Fruit fly (Drosophila melanogaster): Measurements from ENCODE around the gene CG10154.

The CG10154 gene

DNA sequence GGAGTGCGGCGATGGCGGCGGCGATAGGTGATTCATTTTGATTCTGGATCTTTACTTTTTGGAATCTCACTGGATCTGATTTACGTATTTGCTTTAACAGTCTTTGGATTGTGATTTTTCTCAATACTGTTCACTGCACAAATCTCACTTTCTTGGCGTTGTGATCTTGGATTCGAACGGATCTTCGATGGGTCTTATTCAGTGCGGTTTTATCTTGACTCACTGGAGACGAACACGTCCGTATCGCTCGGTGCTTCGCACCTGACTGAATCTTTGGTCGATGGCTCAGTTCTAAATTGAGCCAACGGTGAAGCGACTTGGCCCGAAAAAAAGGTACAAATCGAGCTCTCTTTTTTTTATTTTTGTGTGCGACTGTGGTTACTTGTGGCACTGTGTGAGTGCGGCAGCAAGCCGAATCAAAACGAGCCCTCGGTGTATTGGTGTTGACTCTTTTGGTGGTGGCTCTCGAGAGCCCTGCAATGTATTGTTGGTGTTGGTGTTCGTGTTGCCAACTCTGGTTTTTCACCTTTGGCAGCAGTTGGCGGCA lies 36.0 kb downstream of the CG10154 start, which contains the start of gene sens (continued):
- no peak for TF ChIP-seq B-H2 (GFP tag; optimal IDR thresholded peaks at IDR 0.05)
- no peak for TF ChIP-seq CG14710 (tag; optimal IDR thresholded peaks at IDR 0.05)
- no peak for TF ChIP-seq CG3281 (GFP tag; optimal IDR thresholded peaks at IDR 0.05)
- no peak for TF ChIP-seq MTF-1 (GFP tag; optimal IDR thresholded peaks at IDR 0.05; ENCODE audit: borderline replicate concordance)
- no peak for TF ChIP-seq CG7987 (GFP tag; optimal IDR thresholded peaks at IDR 0.05)
- peak; percentile 93 for TF ChIP-seq sens (GFP tag)
- no peak for TF ChIP-seq CG12744 (GFP tag; optimal IDR thresholded peaks at IDR 0.05)

DNA sequence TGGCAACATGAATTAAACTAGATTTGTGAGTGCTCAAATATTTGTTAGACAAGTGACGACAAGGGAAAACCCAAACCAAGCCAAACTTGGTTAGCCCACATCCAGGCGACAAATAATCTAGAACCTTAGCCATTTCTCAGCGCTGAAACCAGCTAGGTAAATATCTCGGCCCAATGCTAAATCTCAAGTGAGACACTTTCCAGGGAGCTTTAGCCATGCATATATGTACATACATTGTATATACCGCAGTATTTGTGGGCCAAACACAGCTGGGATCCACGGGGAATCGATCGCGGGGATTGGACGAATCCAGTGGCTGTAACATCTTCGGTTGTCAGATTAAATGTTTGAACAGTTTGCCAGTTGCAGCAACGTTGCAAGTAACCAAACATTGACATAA lies 39.3 kb downstream of the CG10154 start:
- TF ChIP-seq cato (GFP tag; optimal IDR thresholded peaks at IDR 0.05; ENCODE audit: borderline replicate concordance) (no peak), Hr51 (GFP tag; optimal IDR thresholded peaks at IDR 0.05) (no peak), Med (GFP tag) (peak; percentile 31), CG6854 (GFP tag; optimal IDR thresholded peaks at IDR 0.05) (no peak), CG15479 (GFP tag; optimal IDR thresholded peaks at IDR 0.05) (no peak), CG1603 (tag; optimal IDR thresholded peaks at IDR 0.05) (peak; percentile 25), Dad (GFP tag; optimal IDR thresholded peaks at IDR 0.05) (no peak), sim (GFP tag; IDR thresholded peaks at IDR 0.05) (no peak), CG9876 (GFP tag; optimal IDR thresholded peaks at IDR 0.05) (no peak), fd64A (GFP tag; optimal IDR thresholded peaks at IDR 0.05) (peak; percentile 13), Usf (GFP tag; optimal IDR thresholded peaks at IDR 0.05) (no peak), CG4707 (GFP tag; optimal IDR thresholded peaks at IDR 0.05) (no peak), CG9727 (GFP tag; optimal IDR thresholded peaks at IDR 0.05) (no peak), CG4404 (GFP tag; IDR thresholded peaks at IDR 0.05) (no peak), CG13296 (GFP tag; optimal IDR thresholded peaks at IDR 0.05) (no peak), Ets65A (GFP tag) (peak; percentile 35), Meics (GFP tag; optimal IDR thresholded peaks at IDR 0.05) (peak; percentile 19), dimm (GFP tag; IDR thresholded peaks at IDR 0.05) (no peak), sens (GFP tag) (peak; percentile 91), tna (GFP tag; IDR thresholded peaks at IDR 0.05; ENCODE audit: partially characterized antibody) (no peak), ATbp (GFP tag; optimal IDR thresholded peaks at IDR 0.05) (peak; percentile 26)

DNA sequence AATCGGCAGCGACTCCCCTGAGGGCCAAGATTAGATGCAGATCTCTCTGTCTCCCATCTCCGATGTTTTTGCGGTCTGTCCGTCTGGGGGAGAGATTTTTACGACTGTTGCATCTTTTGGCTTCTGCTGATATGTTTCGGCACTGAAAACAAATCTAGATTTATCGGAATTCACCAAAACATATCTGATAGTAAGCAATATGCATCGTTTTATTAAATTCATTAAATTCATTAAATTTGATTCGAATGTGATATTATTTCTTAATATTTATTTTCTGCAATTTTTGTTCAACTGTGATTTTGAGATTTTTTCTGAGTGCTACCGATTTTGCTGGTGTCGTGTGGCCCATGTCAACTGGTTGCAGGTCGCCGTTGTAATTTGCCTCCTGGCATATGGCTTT lies 43.4 kb downstream of the CG10154 start:
- TF ChIP-seq CG10979 (tag; optimal IDR thresholded peaks at IDR 0.05) (peak; percentile 12), sens (GFP tag) (peak; percentile 87), CG9727 (GFP tag; optimal IDR thresholded peaks at IDR 0.05) (peak; percentile 15), tx (GFP tag; optimal IDR thresholded peaks at IDR 0.05) (no peak), YL-1 (GFP tag; optimal IDR thresholded peaks at IDR 0.05) (no peak), CG15514 (GFP tag; optimal IDR thresholded peaks at IDR 0.05) (no peak)

DNA sequence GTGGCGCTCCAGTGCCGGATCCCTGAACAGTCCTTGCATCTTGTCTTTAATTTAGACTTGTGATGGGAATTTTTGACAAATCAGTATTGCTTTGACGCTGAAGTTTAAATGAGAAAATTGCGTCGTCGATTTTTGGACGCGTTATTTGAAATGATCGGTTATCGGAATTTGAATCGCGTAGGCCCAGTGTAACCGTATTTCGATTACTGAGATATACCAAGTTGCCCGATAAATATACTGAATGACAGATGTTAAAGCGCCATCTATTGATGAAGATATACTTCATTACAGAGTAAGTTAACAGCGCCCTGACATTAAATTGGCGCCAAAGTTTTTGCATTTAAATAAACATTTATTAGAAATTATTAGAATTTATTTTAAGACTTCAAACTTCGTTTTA lies 47.1 kb downstream of the CG10154 start, which contains the start of gene Poc1:
Gene Poc1 (minus strand): TSS at position 173 of the 400 bp plus-strand sequence.
- TF ChIP-seq CG14710 (tag; optimal IDR thresholded peaks at IDR 0.05) (peak; percentile 68), h (optimal IDR thresholded peaks at IDR 0.05) (no peak), CG15514 (GFP tag; optimal IDR thresholded peaks at IDR 0.05) (peak; percentile 28), bbx (GFP tag; IDR thresholded peaks at IDR 0.05; ENCODE audit: partially characterized antibody) (peak; percentile 44; the same call in 1 of the 2 replicates), CTCF (GFP tag; optimal IDR thresholded peaks at IDR 0.05) (peak; percentile 98), CG3995 (GFP tag; optimal IDR thresholded peaks at IDR 0.05) (no peak), NC2β (GFP tag; optimal IDR thresholded peaks at IDR 0.05) (no peak), CG10321 (GFP tag; IDR thresholded peaks at IDR 0.05) (no peak), CG33213 (GFP tag; optimal IDR thresholded peaks at IDR 0.05) (peak; percentile 25), fru (optimal IDR thresholded peaks at IDR 0.05) (no peak), CG10267 (tag; optimal IDR thresholded peaks at IDR 0.05) (peak; percentile 62), CG17829 (tag; optimal IDR thresholded peaks at IDR 0.05) (peak; percentile 53), Dll (GFP tag; IDR thresholded peaks at IDR 0.05; ENCODE audit: partially characterized antibody) (peak; percentile 47; the same call in 2 of the 4 replicates), Doc3 (GFP tag; IDR thresholded peaks at IDR 0.05; ENCODE audit: partially characterized antibody) (peak; percentile 35; the same call in 1 of the 3 replicates), CG17186 (GFP tag; optimal IDR thresholded peaks at IDR 0.05) (peak; percentile 39), Dp (GFP tag; optimal IDR thresholded peaks at IDR 0.05) (peak; percentile 96), CG15601 (tag; optimal IDR thresholded peaks at IDR 0.05) (peak; percentile 21), Stat92E (GFP tag; optimal IDR thresholded peaks at IDR 0.05) (peak in 1 of 3 experiments; percentile 58)
